Fruit fly (Drosophila melanogaster) whole organism, embryonic: ENCODE data around the gene Sfp65A.

Experiments
- CG12769 ChIP-seq: fragments of 200-800 bp; sonication (Bioruptor generic); optimal IDR thresholded peaks from 2 replicates; lab custom pipeline; 2019; ENCODE audit warnings: missing biosample characterization, mild to moderate bottlenecking, missing genetic modification characterization, moderate library complexity
- CG6175 ChIP-seq: fragments of 200-800 bp; sonication (Bioruptor generic); IDR thresholded peaks from 3 replicates; pipeline ENCODE4 v1.3.6; 2022; ENCODE audit warnings: missing biosample characterization, missing genetic modification characterization
- ERR ChIP-seq: fragments of 200-800 bp; sonication (Bioruptor generic); optimal IDR thresholded peaks from 2 replicates; lab custom pipeline; 2016; ENCODE audit warnings: missing biosample characterization, missing genetic modification characterization

DNA sequence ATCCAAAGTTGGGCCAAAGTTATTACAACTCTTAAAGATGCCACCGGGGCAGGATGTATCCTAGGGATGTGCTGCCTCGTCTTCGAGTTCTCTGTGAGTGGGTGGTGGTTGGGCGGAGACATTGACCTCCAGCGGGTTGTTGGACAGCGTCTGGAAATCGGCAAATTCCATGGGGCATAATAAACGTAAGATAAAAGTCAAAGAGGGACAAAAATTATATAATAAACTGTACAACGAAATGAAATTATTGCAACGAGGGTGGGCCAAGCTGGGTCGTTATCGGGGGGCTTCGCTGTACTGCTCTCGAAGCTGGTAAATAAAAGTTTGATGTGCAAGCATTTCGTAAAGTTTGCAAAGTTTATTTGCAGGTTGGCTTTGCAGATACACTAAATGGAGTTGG, 1.6 kb upstream of the Sfp65A start:
- TF ChIP-seq ERR (GFP tag; lab: Kevin White, UChicago): no peak
- TF ChIP-seq CG6175 (GFP tag; lab: Robert Waterston, UW): no peak
- no peak for TF ChIP-seq CG12769 (tag; lab: Kevin White, UChicago)
